Worm (Caenorhabditis elegans) whole organism, L2 larva: ENCODE measurements around the gene K01D12.8.

Experiments
- F13H6.1 ChIP-seq: sonication (generic microtip); optimal IDR thresholded peaks from 2 replicates; lab custom pipeline; 2016; ENCODE audit warnings: missing genetic modification characterization, missing compliant biosample characterization
- R02D3.7 ChIP-seq: fragments of 150-350 bp; optimal IDR thresholded peaks from 2 replicates; lab custom pipeline; 2014; ENCODE audit warnings: missing biosample characterization, missing genetic modification characterization
- Y55F3AM.14 ChIP-seq: fragments of 200-800 bp; sonication (Bioruptor generic); optimal IDR thresholded peaks from 2 replicates; lab custom pipeline; 2018; ENCODE audit warnings: mild to moderate bottlenecking, missing genetic modification characterization, missing compliant biosample characterization
- ZK546.5 ChIP-seq: sonication (generic microtip); optimal IDR thresholded peaks from 2 replicates; lab custom pipeline; 2017; ENCODE audit warnings: missing biosample characterization, missing genetic modification characterization
- alr-1 ChIP-seq: fragments of 150-350 bp; optimal IDR thresholded peaks from 2 replicates; lab custom pipeline; 2014; ENCODE audit warnings: missing biosample characterization, missing genetic modification characterization
- aly-2 ChIP-seq: fragments of 150-350 bp; optimal IDR thresholded peaks from 2 replicates; lab custom pipeline; 2014; ENCODE audit warnings: missing biosample characterization, missing genetic modification characterization
- ama-1 ChIP-seq: fragments of 150-350 bp; optimal IDR thresholded peaks from 2 replicates; lab custom pipeline; 2018; ENCODE audit warnings: inconsistent platforms
- blmp-1 ChIP-seq: sonication (generic microtip); optimal IDR thresholded peaks from 2 replicates; lab custom pipeline; 2017; ENCODE audit warnings: missing genetic modification characterization, mild to moderate bottlenecking, missing compliant biosample characterization, antibody characterized with exemption, moderate library complexity; ENCODE audit not compliant: insufficient read depth
- ceh-16 ChIP-seq: fragments of 150-350 bp; optimal IDR thresholded peaks from 2 replicates; lab custom pipeline; 2014; ENCODE audit warnings: missing biosample characterization, missing genetic modification characterization
- ceh-82 ChIP-seq: fragments of 150-350 bp; optimal IDR thresholded peaks from 2 replicates; lab custom pipeline; 2014; ENCODE audit warnings: missing biosample characterization, missing genetic modification characterization
- crh-2 ChIP-seq: sonication (generic microtip); optimal IDR thresholded peaks from 2 replicates; lab custom pipeline; 2017; ENCODE audit warnings: missing biosample characterization, missing genetic modification characterization
- egl-27 ChIP-seq: sonication (generic microtip); optimal IDR thresholded peaks from 3 replicates; lab custom pipeline; 2017; ENCODE audit warnings: missing biosample characterization, missing genetic modification reagents, missing genetic modification characterization
- fos-1 ChIP-seq: fragments of 150-350 bp; optimal IDR thresholded peaks from 2 replicates; lab custom pipeline; 2014; ENCODE audit warnings: missing biosample characterization, missing genetic modification characterization
- gmeb-1 ChIP-seq: fragments of 150-350 bp; optimal IDR thresholded peaks from 2 replicates; lab custom pipeline; 2014; ENCODE audit warnings: missing biosample characterization, missing genetic modification characterization
- lin-11 ChIP-seq: fragments of 150-350 bp; sonication (generic microtip); optimal IDR thresholded peaks from 2 replicates; lab custom pipeline; 2014; ENCODE audit warnings: missing biosample characterization, missing genetic modification characterization, inconsistent platforms, mixed read lengths
- lin-13 ChIP-seq: fragments of 150-350 bp; optimal IDR thresholded peaks from 2 replicates; lab custom pipeline; 2014; ENCODE audit warnings: missing biosample characterization, missing genetic modification reagents, missing genetic modification characterization
- lin-39 ChIP-seq: fragments of 150-350 bp; optimal IDR thresholded peaks from 2 replicates; lab custom pipeline; 2014; ENCODE audit warnings: missing biosample characterization, missing genetic modification reagents, missing genetic modification characterization
- mdl-1 ChIP-seq, 2 experiments: fragments of 150-350 bp in 1 of 2; sonication (generic microtip) in 1 of 2; optimal IDR thresholded peaks; 2 replicates each; lab custom pipeline; 2017; ENCODE audit warnings: missing biosample characterization in 2 of 2, missing genetic modification characterization in 2 of 2
- nhr-10 ChIP-seq: sonication (generic microtip); optimal IDR thresholded peaks from 2 replicates; lab custom pipeline; 2017; ENCODE audit warnings: missing biosample characterization, missing genetic modification characterization
- nhr-11 ChIP-seq: fragments of 150-350 bp; optimal IDR thresholded peaks from 2 replicates; lab custom pipeline; 2014; ENCODE audit warnings: missing biosample characterization, missing genetic modification characterization
- nhr-12 ChIP-seq: fragments of 150-350 bp; optimal IDR thresholded peaks from 2 replicates; lab custom pipeline; 2014; ENCODE audit warnings: missing biosample characterization, missing genetic modification characterization
- nhr-21 ChIP-seq: fragments of 150-350 bp; optimal IDR thresholded peaks from 2 replicates; lab custom pipeline; 2014; ENCODE audit warnings: missing biosample characterization, missing genetic modification characterization
- nhr-23 ChIP-seq: fragments of 150-350 bp; optimal IDR thresholded peaks from 2 replicates; lab custom pipeline; 2014; ENCODE audit warnings: missing biosample characterization, missing genetic modification reagents, missing genetic modification characterization
- nhr-237 ChIP-seq: fragments of 150-350 bp; optimal IDR thresholded peaks from 2 replicates; lab custom pipeline; 2014; ENCODE audit warnings: missing biosample characterization, missing genetic modification characterization
- nhr-6 ChIP-seq: fragments of 150-350 bp; optimal IDR thresholded peaks from 2 replicates; lab custom pipeline; 2014; ENCODE audit warnings: missing biosample characterization, missing genetic modification characterization
- nhr-77 ChIP-seq: fragments of 150-350 bp; optimal IDR thresholded peaks from 2 replicates; lab custom pipeline; 2014; ENCODE audit warnings: missing biosample characterization, missing genetic modification characterization
- peb-1 ChIP-seq: fragments of 150-350 bp; optimal IDR thresholded peaks from 2 replicates; lab custom pipeline; 2014; ENCODE audit warnings: missing biosample characterization, missing genetic modification characterization
- skn-1 ChIP-seq: sonication (generic microtip); optimal IDR thresholded peaks from 2 replicates; lab custom pipeline; 2017; ENCODE audit warnings: missing biosample characterization, missing genetic modification characterization
- sma-3 ChIP-seq: sonication (generic microtip); optimal IDR thresholded peaks from 2 replicates; lab custom pipeline; 2016; ENCODE audit warnings: missing genetic modification reagents, missing genetic modification characterization, missing compliant biosample characterization
- sma-9 ChIP-seq, 2 experiments: fragments of 150-350 bp in 1 of 2; sonication (generic microtip) in 1 of 2; optimal IDR thresholded peaks; 2 replicates each; lab custom pipeline; 2014 to 2016; ENCODE audit warnings: missing genetic modification characterization in 2 of 2, mild to moderate bottlenecking in 1 of 2, missing biosample characterization in 1 of 2, missing compliant biosample characterization in 1 of 2, missing genetic modification reagents in 1 of 2, moderate library complexity in 1 of 2
- snpc-4 ChIP-seq: fragments of 150-350 bp; optimal IDR thresholded peaks from 2 replicates; lab custom pipeline; 2014; ENCODE audit warnings: missing biosample characterization, missing genetic modification characterization
- unc-39 ChIP-seq: fragments of 150-350 bp; optimal IDR thresholded peaks from 2 replicates; lab custom pipeline; 2014; ENCODE audit warnings: missing biosample characterization, missing genetic modification characterization
- unc-62 ChIP-seq: fragments of 150-350 bp; optimal IDR thresholded peaks from 2 replicates; lab custom pipeline; 2014; ENCODE audit warnings: missing biosample characterization, missing genetic modification reagents, missing genetic modification characterization
- ztf-1 ChIP-seq: fragments of 200-800 bp; sonication (Bioruptor generic); conservative IDR thresholded peaks from 2 replicates; pipeline ENCODE4 v1.3.6; 2022; ENCODE audit warnings: missing genetic modification characterization, missing compliant biosample characterization
- ztf-11 ChIP-seq: sonication (generic microtip); optimal IDR thresholded peaks from 2 replicates; lab custom pipeline; 2017; ENCODE audit warnings: missing biosample characterization, missing genetic modification characterization
- ztf-4 ChIP-seq: fragments of 150-350 bp; optimal IDR thresholded peaks from 2 replicates; lab custom pipeline; 2014; ENCODE audit warnings: missing biosample characterization, missing genetic modification characterization

The K01D12.8 gene

ce11 chrV:12414362-12414761, 11.9 kb downstream of the K01D12.8 start:
- TF ChIP-seq nhr-21 (tag; lab: Kevin White, UChicago) (no peak), blmp-1 (tag; lab: Kevin White, UChicago) (no peak), skn-1 (tag; lab: Kevin White, UChicago) (peak; percentile 81), fos-1 (tag; lab: Kevin White, UChicago) (peak; percentile 59), nhr-77 (tag; lab: Kevin White, UChicago) (no peak)

- TF ChIP-seq fos-1 (tag; lab: Kevin White, UChicago): peak; percentile 81
- TF ChIP-seq Y55F3AM.14: no peak
- TF ChIP-seq sma-9 (GFP tag; optimal IDR thresholded peaks at IDR 0.05; lab: Kevin White, UChicago): peak; percentile 63
- TF ChIP-seq sma-9 (tag; optimal IDR thresholded peaks at IDR 0.05; lab: Kevin White, UChicago): no peak
- TF ChIP-seq, all 48 proteins: peak for 2
Measured at ce11 chrV:12415656-12416055, 13.2 kb downstream of the K01D12.8 start, which contains the start of gene cdr-2. cdr-2 (minus strand) TSS chrV:12415709.

- no peak for TF ChIP-seq R02D3.7 (tag; lab: Kevin White, UChicago)
- TF ChIP-seq nhr-21 (tag; lab: Kevin White, UChicago): no peak
- no peak for TF ChIP-seq mdl-1 (tag; optimal IDR thresholded peaks at IDR 0.05; lab: Kevin White, UChicago)
- no peak for TF ChIP-seq fos-1 (tag; lab: Kevin White, UChicago)
- no peak for TF ChIP-seq nhr-12 (tag; lab: Kevin White, UChicago)
- TF ChIP-seq ztf-1 (GFP tag; lab: Robert Waterston, UW): no peak
- no peak for TF ChIP-seq unc-39 (tag; lab: Kevin White, UChicago)
- no peak for TF ChIP-seq egl-27
- no peak for TF ChIP-seq nhr-10 (tag; lab: Kevin White, UChicago)
- TF ChIP-seq ztf-11 (tag; lab: Kevin White, UChicago): no peak
- no peak for TF ChIP-seq lin-13 (GFP tag; lab: Kevin White, UChicago)
- TF ChIP-seq sma-3 (GFP tag; lab: Kevin White, UChicago): no peak
- TF ChIP-seq aly-2: no peak
- TF ChIP-seq ZK546.5 (tag; lab: Kevin White, UChicago): no peak
Measured at ce11 chrV:12417277-12417676, 14.8 kb downstream of the K01D12.8 start, which contains the start of gene cdr-3. cdr-3 (minus strand) TSS chrV:12417377.

- no peak for TF ChIP-seq R02D3.7 (tag; lab: Kevin White, UChicago)
- TF ChIP-seq lin-11: no peak
- no peak for TF ChIP-seq ama-1 (lab: Kevin White, UChicago)
- TF ChIP-seq nhr-237 (tag; lab: Kevin White, UChicago): no peak
- TF ChIP-seq ceh-82 (tag; lab: Kevin White, UChicago): no peak
- no peak for TF ChIP-seq crh-2
- no peak for TF ChIP-seq Y55F3AM.14
Measured at ce11 chrV:12418292-12418691, 15.8 kb downstream of the K01D12.8 start, which contains the start of gene C54D10.3. C54D10.3 (plus strand) TSS chrV:12418592.

- TF ChIP-seq mdl-1 (tag; optimal IDR thresholded peaks at IDR 0.05; lab: Kevin White, UChicago) (no peak), F13H6.1 (tag; lab: Kevin White, UChicago) (no peak), ceh-16 (no peak), lin-11 (no peak), nhr-11 (no peak), blmp-1 (tag; lab: Kevin White, UChicago) (no peak), Y55F3AM.14 (no peak), lin-39 (tag; lab: Kevin White, UChicago) (no peak), ama-1 (lab: Kevin White, UChicago) (no peak), snpc-4 (no peak)
Measured at ce11 chrV:12420843-12421242, 18.4 kb downstream of the K01D12.8 start, which contains the start of gene C54D10.4. C54D10.4 (minus strand) TSS chrV:12420943.

- TF ChIP-seq nhr-12 (tag; lab: Kevin White, UChicago) (no peak), nhr-6 (tag; lab: Kevin White, UChicago) (no peak), nhr-21 (tag; lab: Kevin White, UChicago) (no peak), lin-39 (tag; lab: Kevin White, UChicago) (no peak), gmeb-1 (tag; lab: Kevin White, UChicago) (no peak), lin-13 (GFP tag; lab: Kevin White, UChicago) (no peak), unc-62 (no peak), peb-1 (tag; lab: Kevin White, UChicago) (no peak), ZK546.5 (tag; lab: Kevin White, UChicago) (no peak), ztf-11 (tag; lab: Kevin White, UChicago) (no peak), nhr-23 (tag; lab: Kevin White, UChicago) (no peak), fos-1 (tag; lab: Kevin White, UChicago) (no peak), alr-1 (no peak), ztf-4 (tag; lab: Kevin White, UChicago) (no peak), sma-9 (GFP tag; optimal IDR thresholded peaks at IDR 0.05; lab: Kevin White, UChicago) (no peak), sma-9 (tag; optimal IDR thresholded peaks at IDR 0.05; lab: Kevin White, UChicago) (no peak), ztf-1 (GFP tag; lab: Robert Waterston, UW) (no peak)
Measured at ce11 chrV:12421360-12421759, 18.9 kb downstream of the K01D12.8 start.
